Worm (Caenorhabditis elegans) whole organism, L1 larva: Measurements from ENCODE around the gene rom-4.

Experiments used
- Y116A8C.19 ChIP-seq: sonication (generic microtip); optimal IDR thresholded peaks from 2 replicates; lab custom pipeline; 2016; ENCODE audit warnings: missing compliant biosample characterization, missing genetic modification characterization, borderline replicate concordance
- ama-1 ChIP-seq: fragments of 150-350 bp; optimal IDR thresholded peaks from 2 replicates; lab custom pipeline; 2014
- egl-27 ChIP-seq, 2 experiments: fragments of 150-350 bp in 1 of 2; sonication (generic microtip); optimal IDR thresholded peaks; 3 replicates each; lab custom pipeline; 2017 to 2018; ENCODE audit warnings: missing biosample characterization in 2 of 2, missing genetic modification characterization in 2 of 2, missing genetic modification reagents in 2 of 2
- fkh-10 ChIP-seq: sonication (generic microtip); optimal IDR thresholded peaks from 2 replicates; lab custom pipeline; 2017; ENCODE audit warnings: missing biosample characterization, missing genetic modification reagents, missing genetic modification characterization
- fos-1 ChIP-seq: fragments of 150-350 bp; optimal IDR thresholded peaks from 2 replicates; lab custom pipeline; 2014; ENCODE audit warnings: missing biosample characterization, missing genetic modification characterization
- jun-1 ChIP-seq: fragments of 150-350 bp; optimal IDR thresholded peaks from 2 replicates; lab custom pipeline; 2014; ENCODE audit warnings: missing biosample characterization, missing genetic modification reagents, missing genetic modification characterization
- lin-13 ChIP-seq: fragments of 150-350 bp; optimal IDR thresholded peaks from 2 replicates; lab custom pipeline; 2014; ENCODE audit warnings: missing biosample characterization, missing genetic modification reagents, missing genetic modification characterization
- lsy-2 ChIP-seq, 2 experiments: fragments of 150-350 bp; optimal IDR thresholded peaks; 2 replicates each; lab custom pipeline; 2014; ENCODE audit warnings: missing biosample characterization in 2 of 2, missing genetic modification characterization in 2 of 2
- nhr-11 ChIP-seq: fragments of 150-350 bp; optimal IDR thresholded peaks from 2 replicates; lab custom pipeline; 2014; ENCODE audit warnings: missing biosample characterization, missing genetic modification characterization
- nhr-12 ChIP-seq: sonication (generic microtip); optimal IDR thresholded peaks from 2 replicates; lab custom pipeline; 2017; ENCODE audit warnings: missing biosample characterization, missing genetic modification characterization

DNA sequence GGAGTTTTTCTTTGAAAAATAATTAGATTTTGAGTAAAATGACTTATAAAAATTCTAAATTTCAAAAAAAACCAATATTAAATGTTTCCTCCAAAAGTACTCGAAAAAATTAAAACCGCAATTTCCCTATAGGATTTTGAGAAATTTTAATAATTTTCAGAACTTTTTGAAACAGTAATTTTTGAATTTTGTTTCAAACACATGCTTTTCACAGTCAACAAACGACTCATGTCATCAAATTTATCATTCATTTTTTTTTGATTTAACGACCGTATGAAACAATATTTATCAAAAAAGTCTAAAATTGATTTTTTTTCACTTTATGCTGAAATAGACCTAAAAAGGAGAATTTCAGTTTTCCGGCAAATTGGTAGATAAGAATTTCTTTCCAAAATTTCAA is 30.9 kb downstream of the rom-4 start:
- TF ChIP-seq fkh-10 (no peak), jun-1 (tag; lab: Kevin White, UChicago) (no peak), ama-1 (no peak), Y116A8C.19 (tag; lab: Kevin White, UChicago) (no peak), lsy-2 (tag; optimal IDR thresholded peaks at IDR 0.05; lab: Kevin White, UChicago) (no peak), nhr-12 (tag; lab: Kevin White, UChicago) (no peak), fos-1 (tag; lab: Kevin White, UChicago) (no peak), egl-27 (tag; optimal IDR thresholded peaks at IDR 0.05; lab: Kevin White, UChicago) (no peak), lin-13 (GFP tag; lab: Kevin White, UChicago) (no peak), nhr-11 (tag; lab: Kevin White, UChicago) (no peak)
